Worm (Caenorhabditis elegans) whole organism, midembryonic: ENCODE data around the gene cogc-6.

Experiments used
- T22C8.4 ChIP-seq: fragments of 200-800 bp; sonication (Bioruptor generic); IDR thresholded peaks from 2 replicates; pipeline ENCODE4 v1.3.6; 2022; ENCODE audit warnings: missing genetic modification characterization, missing compliant biosample characterization
- flt-1 ChIP-seq: fragments of 200-800 bp; sonication (Bioruptor generic); IDR thresholded peaks from 2 replicates; pipeline ENCODE4 v1.3.6; 2022; ENCODE audit warnings: missing genetic modification characterization, missing compliant biosample characterization
- med-1 ChIP-seq: sonication (generic microtip); optimal IDR thresholded peaks from 2 replicates; lab custom pipeline; 2017; ENCODE audit warnings: missing genetic modification characterization, mild to moderate bottlenecking, missing compliant biosample characterization, antibody characterized with exemption, missing genetic modification reagents; ENCODE audit not compliant: insufficient read depth
- ztf-23 ChIP-seq: fragments of 200-800 bp; sonication (Bioruptor generic); IDR thresholded peaks from 2 replicates; pipeline ENCODE4 v1.3.6; 2022; ENCODE audit warnings: missing genetic modification reagents, missing genetic modification characterization, missing compliant biosample characterization
- ztf-29 ChIP-seq: fragments of 200-800 bp; sonication (Bioruptor generic); IDR thresholded peaks from 2 replicates; pipeline ENCODE4 v1.3.6; 2022; ENCODE audit warnings: missing genetic modification reagents, missing genetic modification characterization, missing compliant biosample characterization

DNA sequence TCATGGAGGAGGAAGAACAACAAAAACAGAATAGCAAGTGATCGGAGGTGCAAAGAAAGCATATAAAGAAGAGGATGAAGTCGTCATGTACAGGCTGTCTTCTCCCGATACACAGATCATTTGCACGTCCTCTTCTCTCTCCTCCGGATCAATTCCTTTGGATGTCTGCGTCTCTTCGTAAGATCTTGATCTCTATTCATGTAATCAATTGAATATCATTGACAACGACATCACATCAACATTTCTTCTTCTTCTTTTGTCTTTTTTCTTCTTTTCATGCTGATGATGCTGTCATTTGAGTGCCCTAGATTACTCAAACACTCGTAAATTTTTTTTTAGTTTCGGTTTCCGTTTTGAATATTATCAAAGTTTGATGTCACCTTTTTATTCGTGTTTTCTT lies 17.2 kb upstream of the cogc-6 start, which contains the start of gene rol-3:
- TF ChIP-seq ztf-29 (GFP tag; lab: Robert Waterston, UW) (no peak), ztf-23 (GFP tag; lab: Robert Waterston, UW) (no peak), med-1 (no peak), flt-1 (GFP tag; lab: Robert Waterston, UW) (no peak), T22C8.4 (GFP tag; lab: Robert Waterston, UW) (no peak)
